Worm (Caenorhabditis elegans): ENCODE data around the gene srlf-13.

srlf-13 gene

DNA sequence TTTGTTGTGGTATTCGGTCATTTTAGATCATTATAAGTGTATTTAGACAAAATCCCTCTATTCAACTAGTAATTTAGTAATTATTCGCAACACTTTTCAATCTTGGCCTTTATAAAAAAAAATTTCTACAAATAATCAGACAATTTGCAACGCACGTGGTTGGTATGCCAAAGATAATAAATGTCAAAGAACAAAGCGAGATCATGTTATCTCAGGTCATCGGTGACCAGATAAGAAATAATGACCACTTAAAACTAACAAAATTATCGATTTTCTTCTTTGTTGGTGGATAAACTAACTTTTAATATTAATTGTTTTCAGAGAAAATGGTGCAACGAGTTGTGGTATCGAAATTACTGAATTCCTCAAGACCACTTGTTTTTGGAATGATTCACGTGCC, 15.2 kb downstream of the srlf-13 start, which contains the start of gene F13E9.13:
TSS of gene F13E9.13 (plus strand) at position 317 of the 400 bp plus-strand sequence.
- TF ChIP-seq sma-9 (GFP tag; optimal IDR thresholded peaks at IDR 0.05) (peak; percentile 46), sma-9 (tag; optimal IDR thresholded peaks at IDR 0.05) (no peak), aly-2 (tag; optimal IDR thresholded peaks at IDR 0.05) (no peak), nhr-21 (tag; optimal IDR thresholded peaks at IDR 0.05) (no peak), nhr-23 (tag; optimal IDR thresholded peaks at IDR 0.05) (no peak), unc-62 (GFP tag; optimal IDR thresholded peaks at IDR 0.05) (no peak), mdl-1 (tag; optimal IDR thresholded peaks at IDR 0.05) (no peak), nhr-6 (tag; optimal IDR thresholded peaks at IDR 0.05) (no peak), C34F6.9 (tag; optimal IDR thresholded peaks at IDR 0.05) (no peak), egl-27 (tag; optimal IDR thresholded peaks at IDR 0.05) (no peak), nhr-11 (tag; optimal IDR thresholded peaks at IDR 0.05) (no peak), elt-3 (tag; optimal IDR thresholded peaks at IDR 0.05) (no peak), elt-1 (tag; optimal IDR thresholded peaks at IDR 0.05) (no peak), Y55F3AM.14 (GFP tag; optimal IDR thresholded peaks at IDR 0.05) (no peak), R02D3.7 (tag; optimal IDR thresholded peaks at IDR 0.05) (no peak), unc-55 (GFP tag; optimal IDR thresholded peaks at IDR 0.05) (no peak), nhr-10 (tag; optimal IDR thresholded peaks at IDR 0.05) (no peak), ztf-4 (tag; optimal IDR thresholded peaks at IDR 0.05) (no peak), fos-1 (tag; optimal IDR thresholded peaks at IDR 0.05) (peak; percentile 24)

DNA sequence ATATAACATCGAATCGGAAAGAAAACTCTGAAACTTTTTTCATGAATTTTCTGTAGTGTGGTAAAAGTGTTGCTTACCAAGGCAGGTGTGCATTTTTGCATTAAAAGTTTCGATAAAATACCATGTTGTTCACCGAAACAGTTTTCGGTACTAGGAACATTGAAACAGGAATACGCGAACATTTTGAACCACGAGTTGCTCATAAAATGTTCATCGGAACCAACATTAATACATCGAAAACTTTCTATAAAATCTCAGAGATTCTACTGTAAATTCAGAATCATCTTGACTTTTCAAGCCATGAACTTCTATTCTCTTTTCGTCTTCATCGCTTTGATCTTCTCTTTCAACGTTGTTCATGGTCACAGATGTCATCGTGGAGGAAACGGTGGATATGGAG, 16.1 kb downstream of the srlf-13 start, which contains the start of gene fipr-15:
TSS of gene fipr-15 (plus strand) at position 301 of the 400 bp plus-strand sequence.
- TF ChIP-seq mab-5 (tag; optimal IDR thresholded peaks at IDR 0.05) (no peak), fos-1 (tag; optimal IDR thresholded peaks at IDR 0.05) (no peak)

DNA sequence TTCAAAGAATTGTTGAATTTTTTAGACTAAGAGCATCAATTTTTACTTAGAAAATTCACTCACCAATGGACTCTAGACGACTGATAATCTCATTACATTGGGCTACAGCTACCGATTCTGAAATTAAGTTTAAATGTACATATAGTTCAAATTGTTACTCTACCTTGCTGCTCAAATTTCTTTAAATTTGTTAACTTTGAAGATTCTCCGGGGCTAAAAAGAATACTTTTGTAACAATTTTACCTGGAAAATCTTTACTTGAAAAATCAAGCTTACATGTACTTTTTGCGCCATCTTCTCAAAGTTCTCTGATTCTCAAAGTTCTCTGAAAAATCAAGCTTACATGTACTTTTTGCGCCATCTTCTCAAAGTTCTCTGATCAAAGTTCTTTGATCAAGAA, 16.9 kb downstream of the srlf-13 start, which contains the start of gene sdz-13:
TSS of gene sdz-13 (minus strand) at position 101 of the 400 bp plus-strand sequence.
- TF ChIP-seq nhr-77 (tag; optimal IDR thresholded peaks at IDR 0.05), result no peak
- TF ChIP-seq skn-1 (tag; optimal IDR thresholded peaks at IDR 0.05), result no peak
- no peak for TF ChIP-seq lin-39 (tag; optimal IDR thresholded peaks at IDR 0.05)

DNA sequence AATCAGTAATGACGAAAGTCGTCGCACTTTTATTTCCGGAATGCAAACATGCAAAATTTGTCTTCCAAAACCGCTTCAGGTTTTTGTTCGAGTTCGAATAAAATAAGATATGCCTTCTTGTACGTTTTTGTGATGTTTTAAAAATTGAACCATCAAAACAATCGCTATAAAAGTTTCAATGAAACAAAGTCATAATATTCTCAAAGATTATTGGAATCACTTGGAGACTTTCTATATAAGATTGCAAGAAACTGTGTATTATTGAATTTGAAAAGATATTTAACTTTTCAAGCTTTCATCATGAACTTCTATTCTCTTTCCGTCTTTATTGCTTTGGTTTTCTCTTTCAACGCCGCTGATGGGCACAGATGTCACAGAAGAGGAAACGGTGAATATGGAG, 19.6 kb downstream of the srlf-13 start, which contains the start of gene fipr-14:
TSS of gene fipr-14 (plus strand) at position 301 of the 400 bp plus-strand sequence.
- TF ChIP-seq nhr-129 (tag; optimal IDR thresholded peaks at IDR 0.05) (no peak), F13H6.1 (tag; optimal IDR thresholded peaks at IDR 0.05) (no peak), snpc-4 (tag; optimal IDR thresholded peaks at IDR 0.05) (no peak), peb-1 (tag; optimal IDR thresholded peaks at IDR 0.05) (no peak), mdl-1 (tag; optimal IDR thresholded peaks at IDR 0.05) (no peak), ama-1 (optimal IDR thresholded peaks at IDR 0.05) (no peak), skn-1 (tag; optimal IDR thresholded peaks at IDR 0.05) (no peak), mab-5 (tag; optimal IDR thresholded peaks at IDR 0.05) (no peak), ceh-82 (tag; optimal IDR thresholded peaks at IDR 0.05) (no peak), sem-4 (tag; optimal IDR thresholded peaks at IDR 0.05) (no peak), aly-2 (tag; optimal IDR thresholded peaks at IDR 0.05) (no peak), lin-11 (tag; optimal IDR thresholded peaks at IDR 0.05) (no peak), ZK546.5 (tag; optimal IDR thresholded peaks at IDR 0.05) (no peak)

DNA sequence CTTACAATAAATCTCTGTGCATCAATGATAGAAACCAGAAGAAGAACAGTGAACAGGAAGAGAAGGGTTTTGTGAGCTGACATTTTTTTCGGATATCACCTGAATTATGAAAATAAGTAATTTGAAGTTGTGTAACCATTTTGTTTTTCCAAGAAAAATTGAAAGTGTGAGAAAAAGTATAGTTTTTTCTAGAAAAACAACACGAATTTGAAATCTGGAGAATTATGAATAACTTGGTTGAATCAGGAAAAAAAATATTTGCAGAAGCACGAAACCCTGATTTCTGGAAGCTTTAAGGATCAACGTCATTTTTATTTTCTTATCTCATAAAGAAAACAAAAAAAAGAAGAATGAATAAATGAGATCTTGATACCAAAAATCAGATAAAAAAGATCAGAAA, 21.9 kb downstream of the srlf-13 start, which contains the start of gene F13E9.12:
TSS of gene F13E9.12 (minus strand) at position 101 of the 400 bp plus-strand sequence.
- no peak for TF ChIP-seq nhr-10 (tag; optimal IDR thresholded peaks at IDR 0.05)
- no peak for TF ChIP-seq nhr-25 (tag; optimal IDR thresholded peaks at IDR 0.05)
- TF ChIP-seq nhr-237 (tag; optimal IDR thresholded peaks at IDR 0.05), result no peak
- no peak for TF ChIP-seq ztf-4 (tag; optimal IDR thresholded peaks at IDR 0.05)
- TF ChIP-seq unc-62 (GFP tag; optimal IDR thresholded peaks at IDR 0.05), result no peak
- no peak for TF ChIP-seq skn-1 (tag; optimal IDR thresholded peaks at IDR 0.05)
- no peak for TF ChIP-seq alr-1 (tag; optimal IDR thresholded peaks at IDR 0.05)

DNA sequence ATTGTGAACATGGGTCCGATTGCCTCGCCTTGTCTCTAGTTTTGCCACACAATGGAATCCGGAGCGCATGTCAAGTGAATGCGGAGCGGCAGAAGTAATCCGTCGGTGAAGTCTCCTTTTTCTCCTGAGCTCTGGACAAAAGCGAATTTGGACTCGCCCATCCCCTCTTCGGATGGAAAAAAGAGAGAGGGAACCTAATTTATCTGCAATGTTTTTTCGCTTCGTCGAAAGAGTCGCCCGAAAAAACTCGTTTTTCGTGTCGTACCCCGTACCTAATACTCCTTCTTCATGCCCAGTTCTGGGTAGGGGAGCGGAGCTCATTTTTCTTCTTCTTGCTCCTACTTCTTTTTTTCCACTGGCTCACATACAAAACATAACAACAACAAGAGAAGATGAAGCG, 26.3 kb downstream of the srlf-13 start:
- no peak for TF ChIP-seq egl-27 (tag; optimal IDR thresholded peaks at IDR 0.05)
